Worm (Caenorhabditis elegans) whole organism, L4 larva: Measurements from ENCODE around the gene ZK1307.4.

ENCODE experiments used
- D1046.2 ChIP-seq: fragments of 200-800 bp; sonication (Bioruptor generic); IDR thresholded peaks from 2 replicates; pipeline ENCODE4 v1.3.6; 2022; ENCODE audit warnings: missing genetic modification characterization, missing compliant biosample characterization
- F10B5.3 ChIP-seq: sonication (generic microtip); optimal IDR thresholded peaks from 2 replicates; lab custom pipeline; 2016; ENCODE audit warnings: mild to moderate bottlenecking, missing genetic modification characterization, missing compliant biosample characterization
- F37D6.2 ChIP-seq: sonication (generic microtip); optimal IDR thresholded peaks from 2 replicates; lab custom pipeline; 2016; ENCODE audit warnings: mild to moderate bottlenecking, missing genetic modification characterization, missing compliant biosample characterization
- F49E8.2 ChIP-seq: sonication (generic microtip); optimal IDR thresholded peaks from 2 replicates; lab custom pipeline; 2016; ENCODE audit warnings: missing compliant biosample characterization, mild to moderate bottlenecking, missing genetic modification characterization, borderline replicate concordance
- T26A8.4 ChIP-seq: fragments of 200-800 bp; sonication (Bioruptor generic); IDR thresholded peaks from 2 replicates; pipeline ENCODE4 v1.3.6; 2022; ENCODE audit warnings: missing genetic modification characterization, missing compliant biosample characterization
- Y48G9A.11 ChIP-seq: fragments of 200-800 bp; sonication (Bioruptor generic); IDR thresholded peaks from 2 replicates; pipeline ENCODE4 v1.3.6; 2022; ENCODE audit warnings: missing genetic modification reagents, missing genetic modification characterization, missing compliant biosample characterization
- Y5F2A.4 ChIP-seq: fragments of 200-800 bp; sonication (Bioruptor generic); optimal IDR thresholded peaks from 2 replicates; lab custom pipeline; 2018; ENCODE audit warnings: mild to moderate bottlenecking, missing genetic modification characterization, missing compliant biosample characterization
- Y75B8A.6 ChIP-seq: fragments of 200-800 bp; sonication (Bioruptor generic); IDR thresholded peaks from 2 replicates; pipeline ENCODE4 v1.3.6; 2022; ENCODE audit warnings: missing genetic modification reagents, missing genetic modification characterization, missing compliant biosample characterization
- aha-1 ChIP-seq: fragments of 150-350 bp; peaks from one replicate; lab custom pipeline; 2014; ENCODE audit warnings: missing biosample characterization, missing genetic modification characterization
- ama-1 ChIP-seq: fragments of 150-350 bp; optimal IDR thresholded peaks from 2 replicates; lab custom pipeline; 2014; ENCODE audit warnings: inconsistent platforms, mixed read lengths
- arid-1 ChIP-seq: fragments of 200-800 bp; sonication (Bioruptor generic); conservative IDR thresholded peaks from 2 replicates; pipeline ENCODE4 v1.3.6; 2022; ENCODE audit warnings: missing genetic modification reagents, missing genetic modification characterization, missing compliant biosample characterization
- ceh-28 ChIP-seq: fragments of 150-350 bp; optimal IDR thresholded peaks from 2 replicates; lab custom pipeline; 2014; ENCODE audit warnings: missing biosample characterization, missing genetic modification reagents, missing genetic modification characterization
- ceh-44 ChIP-seq: fragments of 200-800 bp; sonication (Bioruptor generic); IDR thresholded peaks from 2 replicates; pipeline ENCODE4 v1.3.6; 2022; ENCODE audit warnings: missing genetic modification reagents, missing genetic modification characterization, missing compliant biosample characterization
- ceh-82 ChIP-seq: sonication (generic microtip); optimal IDR thresholded peaks from 2 replicates; lab custom pipeline; 2017; ENCODE audit warnings: missing biosample characterization, missing genetic modification characterization
- ctbp-1 ChIP-seq: fragments of 200-800 bp; sonication (Bioruptor generic); IDR thresholded peaks from 2 replicates; pipeline ENCODE4 v1.3.6; 2022; ENCODE audit warnings: missing genetic modification reagents, missing genetic modification characterization, missing compliant biosample characterization
- daf-12 ChIP-seq: fragments of 150-350 bp; optimal IDR thresholded peaks from 2 replicates; lab custom pipeline; 2014; ENCODE audit warnings: missing biosample characterization, missing genetic modification reagents, missing genetic modification characterization
- daf-8 ChIP-seq: fragments of 200-800 bp; sonication (Bioruptor generic); IDR thresholded peaks from 2 replicates; pipeline ENCODE4 v1.3.6; 2022; ENCODE audit warnings: missing genetic modification characterization, missing compliant biosample characterization
- dmd-6 ChIP-seq: fragments of 200-800 bp; sonication (Bioruptor generic); IDR thresholded peaks from 2 replicates; pipeline ENCODE4 v1.3.6; 2022; ENCODE audit warnings: missing genetic modification reagents, missing genetic modification characterization, missing compliant biosample characterization
- duxl-1 ChIP-seq: sonication (generic microtip); optimal IDR thresholded peaks from 2 replicates; lab custom pipeline; 2016; ENCODE audit warnings: mild to moderate bottlenecking, missing genetic modification characterization, moderate library complexity, missing compliant biosample characterization; ENCODE audit not compliant: poor library complexity
- egl-43 ChIP-seq: fragments of 200-800 bp; sonication (Bioruptor generic); IDR thresholded peaks from 2 replicates; pipeline ENCODE4 v1.3.6; 2022; ENCODE audit warnings: missing genetic modification reagents, missing genetic modification characterization, missing compliant biosample characterization
- fos-1 ChIP-seq: fragments of 150-350 bp; optimal IDR thresholded peaks from 2 replicates; lab custom pipeline; 2014; ENCODE audit warnings: missing biosample characterization, missing genetic modification characterization
- hlh-11 ChIP-seq: fragments of 200-800 bp; sonication (Bioruptor generic); optimal IDR thresholded peaks from 2 replicates; lab custom pipeline; 2018; ENCODE audit warnings: mild to moderate bottlenecking, missing genetic modification characterization, missing compliant biosample characterization
- hlh-30 ChIP-seq: sonication (generic microtip); optimal IDR thresholded peaks from 2 replicates; lab custom pipeline; 2017; ENCODE audit warnings: antibody characterized with exemption, mild to moderate bottlenecking, missing genetic modification characterization, missing compliant biosample characterization; ENCODE audit not compliant: insufficient read depth
- lim-7 ChIP-seq: fragments of 200-800 bp; sonication (Bioruptor generic); IDR thresholded peaks from 2 replicates; pipeline ENCODE4 v1.3.6; 2022; ENCODE audit warnings: missing genetic modification characterization, missing compliant biosample characterization
- lin-13 ChIP-seq: fragments of 150-350 bp; optimal IDR thresholded peaks from 2 replicates; lab custom pipeline; 2014; ENCODE audit warnings: missing biosample characterization, missing genetic modification reagents, missing genetic modification characterization
- lin-15B ChIP-seq: fragments of 150-350 bp; sonication (generic microtip); optimal IDR thresholded peaks from 3 replicates; lab custom pipeline; 2014; ENCODE audit warnings: missing biosample characterization, missing genetic modification characterization
- lin-38 ChIP-seq: fragments of 200-800 bp; sonication (Bioruptor generic); IDR thresholded peaks from 2 replicates; pipeline ENCODE4 v1.3.6; 2022; ENCODE audit warnings: missing genetic modification reagents, missing genetic modification characterization, missing compliant biosample characterization
- lsy-2 ChIP-seq, 2 experiments: fragments of 150-350 bp in 1 of 2; sonication (generic microtip) in 1 of 2; optimal IDR thresholded peaks; 2 replicates each; lab custom pipeline; 2014 to 2017; ENCODE audit warnings: missing biosample characterization in 2 of 2, missing genetic modification characterization in 2 of 2
- mdt-29 ChIP-seq: fragments of 200-800 bp; sonication (Bioruptor generic); IDR thresholded peaks from 2 replicates; pipeline ENCODE4 v1.3.6; 2022; ENCODE audit warnings: missing genetic modification reagents, missing genetic modification characterization, missing compliant biosample characterization
- mep-1 ChIP-seq: fragments of 150-350 bp; sonication (generic microtip); optimal IDR thresholded peaks from 3 replicates; lab custom pipeline; 2014; ENCODE audit warnings: missing biosample characterization, missing genetic modification characterization
- mes-2 ChIP-seq: sonication (generic microtip); optimal IDR thresholded peaks from 2 replicates; lab custom pipeline; 2016; ENCODE audit warnings: missing genotype, mild to moderate bottlenecking, missing genetic modification characterization, missing compliant biosample characterization; ENCODE audit not compliant: poor library complexity, severe bottlenecking
- nhr-10 ChIP-seq: fragments of 150-350 bp; optimal IDR thresholded peaks from 2 replicates; lab custom pipeline; 2014; ENCODE audit warnings: missing biosample characterization, missing genetic modification characterization
- nhr-102 ChIP-seq: sonication (generic microtip); optimal IDR thresholded peaks from 2 replicates; lab custom pipeline; 2016; ENCODE audit warnings: mild to moderate bottlenecking, missing genetic modification characterization, moderate library complexity, missing compliant biosample characterization
- nhr-25 ChIP-seq: sonication (generic microtip); optimal IDR thresholded peaks from 2 replicates; lab custom pipeline; 2017; ENCODE audit warnings: missing genetic modification characterization, mild to moderate bottlenecking, missing compliant biosample characterization, antibody characterized with exemption, moderate library complexity, borderline replicate concordance; ENCODE audit not compliant: insufficient read depth
- nhr-28 ChIP-seq: fragments of 150-350 bp; optimal IDR thresholded peaks from 2 replicates; lab custom pipeline; 2014; ENCODE audit warnings: missing biosample characterization, missing genetic modification characterization
- nhr-41 ChIP-seq: fragments of 200-800 bp; sonication (Bioruptor generic); IDR thresholded peaks from 2 replicates; pipeline ENCODE4 v1.3.6; 2022; ENCODE audit warnings: missing genetic modification reagents, missing genetic modification characterization, missing compliant biosample characterization
- nhr-76 ChIP-seq: fragments of 150-350 bp; optimal IDR thresholded peaks from 2 replicates; lab custom pipeline; 2014; ENCODE audit warnings: missing biosample characterization, missing genetic modification characterization
- rbr-2 ChIP-seq: sonication (generic microtip); optimal IDR thresholded peaks from 2 replicates; lab custom pipeline; 2016; ENCODE audit warnings: missing genotype, missing genetic modification characterization, missing compliant biosample characterization
- sdz-12 ChIP-seq: fragments of 200-800 bp; sonication (Bioruptor generic); optimal IDR thresholded peaks from 2 replicates; lab custom pipeline; 2018; ENCODE audit warnings: mild to moderate bottlenecking, missing genetic modification characterization, missing compliant biosample characterization
- unc-130 ChIP-seq: sonication (generic microtip); optimal IDR thresholded peaks from 2 replicates; lab custom pipeline; 2016; ENCODE audit warnings: missing genetic modification reagents, missing genetic modification characterization, missing compliant biosample characterization
- unc-39 ChIP-seq: sonication (generic microtip); optimal IDR thresholded peaks from 2 replicates; lab custom pipeline; 2017; ENCODE audit warnings: missing biosample characterization, missing genetic modification characterization
- unc-62 ChIP-seq, 3 experiments: fragments of 150-350 bp in 1 of 3; sonication (generic microtip); optimal IDR thresholded peaks in 2 of 3; peaks in 1 of 3; 1 replicate in 1 of 3; 2 replicates in 2 of 3; lab custom pipeline; 2014 to 2017; ENCODE audit warnings: missing biosample characterization in 3 of 3, missing genetic modification characterization in 3 of 3, missing genetic modification reagents in 3 of 3, missing genotype in 1 of 3
- zfp-3 ChIP-seq: fragments of 200-800 bp; sonication (Bioruptor generic); conservative IDR thresholded peaks from 2 replicates; pipeline ENCODE4 v1.3.6; 2022; ENCODE audit warnings: missing genetic modification reagents, missing genetic modification characterization, missing compliant biosample characterization
- ztf-7 ChIP-seq: fragments of 150-350 bp; optimal IDR thresholded peaks from 2 replicates; lab custom pipeline; 2014; ENCODE audit warnings: missing biosample characterization, missing genetic modification characterization

ZK1307.4 gene

ce11 chrII:9618759-9619158 lies 32.8 kb downstream of the ZK1307.4 start:
- TF ChIP-seq lim-7 (GFP tag; lab: Robert Waterston, UW) (peak; percentile 31; the same call in 1 of the 2 replicates), Y75B8A.6 (GFP tag; lab: Robert Waterston, UW) (0 out of 2 replicates have a peak, but pooled peaks have one; percentile 32), nhr-41 (GFP tag; lab: Robert Waterston, UW) (no peak), rbr-2 (tag; lab: Kevin White, UChicago) (no peak)

- no peak for TF ChIP-seq nhr-25 (tag; lab: Kevin White, UChicago)
- TF ChIP-seq nhr-28, result no peak
- no peak for TF ChIP-seq nhr-76 (tag; lab: Kevin White, UChicago)
- TF ChIP-seq nhr-10 (tag; lab: Kevin White, UChicago), result no peak
- no peak for TF ChIP-seq sdz-12 (GFP tag; lab: Kevin White, UChicago)
- TF ChIP-seq F49E8.2 (tag; lab: Kevin White, UChicago), result no peak
- TF ChIP-seq ceh-28, result no peak
- no peak for TF ChIP-seq lin-38 (GFP tag; lab: Robert Waterston, UW)
- peak; percentile 76 for TF ChIP-seq aha-1 (tag; lab: Kevin White, UChicago)
- TF ChIP-seq ceh-44 (GFP tag; lab: Robert Waterston, UW), result 0 out of 2 replicates have a peak, but pooled peaks have one; percentile 7
- peak; percentile 10 for TF ChIP-seq duxl-1 (tag; lab: Kevin White, UChicago)
- peak; percentile 19; the same call in 1 of the 2 replicates for TF ChIP-seq dmd-6
- TF ChIP-seq F37D6.2 (tag; lab: Kevin White, UChicago), result no peak
- no peak for TF ChIP-seq Y5F2A.4 (GFP tag; lab: Kevin White, UChicago)
- TF ChIP-seq ctbp-1 (GFP tag; lab: Robert Waterston, UW), result no peak
- TF ChIP-seq egl-43, result no peak
- peak; percentile 27 for TF ChIP-seq fos-1 (tag; lab: Kevin White, UChicago)
- TF ChIP-seq hlh-30 (tag; lab: Kevin White, UChicago), result no peak
- TF ChIP-seq D1046.2 (GFP tag; lab: Robert Waterston, UW), result no peak
- peak; percentile 12 for TF ChIP-seq lin-15B (tag; lab: Kevin White, UChicago)
- TF ChIP-seq, all 104 proteins: peak for 6
Observed at ce11 chrII:9617902-9618245, 33.7 kb downstream of the ZK1307.4 start.

ce11 chrII:9617039-9617901 lies 34.3 kb downstream of the ZK1307.4 start, which contains the start of gene hal-3:
TSS of gene hal-3 (minus strand) at chrII:9617125.
- TF ChIP-seq unc-130 (GFP tag; lab: Kevin White, UChicago) (no peak), mes-2 (tag; lab: Kevin White, UChicago) (peak; percentile 64), ama-1 (lab: Kevin White, UChicago) (peak; percentile 47), T26A8.4 (GFP tag; lab: Robert Waterston, UW) (peak; percentile 39; the same call in 1 of the 2 replicates), ceh-82 (tag; lab: Kevin White, UChicago) (no peak), zfp-3 (GFP tag; lab: Robert Waterston, UW) (peak; percentile 80), mdt-29 (peak; percentile 39; the same call in 1 of the 2 replicates), egl-43 (0 out of 2 replicates have a peak, but pooled peaks have one; percentile 9), arid-1 (GFP tag; lab: Robert Waterston, UW) (peak; percentile 47; the same call in 1 of the 2 replicates), unc-62 (GFP tag; optimal IDR thresholded peaks at IDR 0.05 in 1 of 2; lab: Kevin White, UChicago) (peak in 1 of 2 experiments; percentile 81), unc-62 (tag; optimal IDR thresholded peaks at IDR 0.05; lab: Kevin White, UChicago) (no peak), mep-1 (peak; percentile 31), lim-7 (GFP tag; lab: Robert Waterston, UW) (0 out of 2 replicates have a peak, but pooled peaks have one; percentile 42), ztf-7 (no peak), hlh-11 (tag; lab: Kevin White, UChicago) (peak; percentile 17), F10B5.3 (tag; lab: Kevin White, UChicago) (peak; percentile 25), unc-39 (tag; lab: Kevin White, UChicago) (no peak), nhr-25 (tag; lab: Kevin White, UChicago) (peak; percentile 20), nhr-102 (tag; lab: Kevin White, UChicago) (peak; percentile 18), lsy-2 (tag; optimal IDR thresholded peaks at IDR 0.05; lab: Kevin White, UChicago) (no peak), lin-38 (GFP tag; lab: Robert Waterston, UW) (0 out of 2 replicates have a peak, but pooled peaks have one; percentile 33), daf-12 (tag; lab: Kevin White, UChicago) (no peak), lin-13 (GFP tag; lab: Kevin White, UChicago) (no peak), aha-1 (tag; lab: Kevin White, UChicago) (peak; percentile 75), Y48G9A.11 (GFP tag; lab: Robert Waterston, UW) (0 out of 2 replicates have a peak, but pooled peaks have one; percentile 27), daf-8 (GFP tag; lab: Robert Waterston, UW) (no peak)
